Fruit fly (Drosophila melanogaster): ENCODE measurements around the gene CG14443.

The CG14443 gene

DNA sequence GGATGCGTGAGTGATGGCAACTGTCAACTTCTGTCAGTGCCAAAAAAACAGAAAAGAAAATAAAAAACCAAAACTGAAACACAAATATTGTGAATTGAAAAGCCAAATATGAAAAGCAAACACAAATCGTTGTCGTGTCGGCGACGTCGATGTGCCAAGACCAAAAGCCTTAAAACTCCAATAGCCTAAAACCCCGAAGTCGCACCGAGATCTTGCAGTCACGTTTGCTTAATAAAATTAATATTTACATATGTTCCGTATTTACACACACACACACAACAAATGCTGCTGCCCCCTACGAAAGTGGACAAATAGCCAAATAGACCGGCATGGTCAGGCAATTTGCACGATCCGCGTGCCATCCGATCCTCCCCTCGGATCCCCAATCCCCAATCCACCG lies 4.4 kb downstream of the CG14443 start (continued):
- TF ChIP-seq CG15269 (tag; optimal IDR thresholded peaks at IDR 0.05): peak; percentile 32
- TF ChIP-seq Sox100B (GFP tag; optimal IDR thresholded peaks at IDR 0.05): peak; percentile 39
- no peak for TF ChIP-seq CG18011 (GFP tag; optimal IDR thresholded peaks at IDR 0.05)
- TF ChIP-seq Hr51 (GFP tag; optimal IDR thresholded peaks at IDR 0.05): peak in 1 of 2 experiments; percentile 9
- TF ChIP-seq HLHmδ (GFP tag; optimal IDR thresholded peaks at IDR 0.05): no peak
- TF ChIP-seq PHDP (tag; optimal IDR thresholded peaks at IDR 0.05): peak; percentile 17
- peak; percentile 23 for TF ChIP-seq sens (GFP tag)
- peak; percentile 11 for TF ChIP-seq CG11504 (tag; optimal IDR thresholded peaks at IDR 0.05)
- no peak for TF ChIP-seq MESR4 (GFP tag; optimal IDR thresholded peaks at IDR 0.05)
- no peak for TF ChIP-seq CG6765 (GFP tag; optimal IDR thresholded peaks at IDR 0.05)
- TF ChIP-seq stc (GFP tag; IDR thresholded peaks at IDR 0.05): 0 out of 2 replicates have a peak, but pooled peaks have one; percentile 26
- no peak for TF ChIP-seq Trl (optimal IDR thresholded peaks at IDR 0.05)
- no peak for TF ChIP-seq Trl (GFP tag; optimal IDR thresholded peaks at IDR 0.05)
- TF ChIP-seq CG3407 (GFP tag; optimal IDR thresholded peaks at IDR 0.05): peak; percentile 15
- peak; percentile 5 for TF ChIP-seq CG4707 (GFP tag; optimal IDR thresholded peaks at IDR 0.05)
- no peak for TF ChIP-seq bigmax (GFP tag; optimal IDR thresholded peaks at IDR 0.05)
- no peak for TF ChIP-seq sr (GFP tag; IDR thresholded peaks at IDR 0.05)
- no peak for TF ChIP-seq gro (GFP tag; optimal IDR thresholded peaks at IDR 0.05)
- TF ChIP-seq hkb (optimal IDR thresholded peaks at IDR 0.05): no peak
- TF ChIP-seq hkb (GFP tag; IDR thresholded peaks at IDR 0.05): peak; percentile 49
- peak; percentile 27; the same call in 1 of the 3 replicates for TF ChIP-seq so (GFP tag; IDR thresholded peaks at IDR 0.05)
- TF ChIP-seq seq (GFP tag; IDR thresholded peaks at IDR 0.05): peak; percentile 51; the same call in 1 of the 2 replicates
- peak; percentile 38 for TF ChIP-seq dmrt99B (tag; optimal IDR thresholded peaks at IDR 0.05)
- peak; percentile 44; the same call in 1 of the 2 replicates for TF ChIP-seq sob (GFP tag; IDR thresholded peaks at IDR 0.05)
- TF ChIP-seq cwo (GFP tag; optimal IDR thresholded peaks at IDR 0.05): peak; percentile 14
- peak; percentile 15 for TF ChIP-seq wek (GFP tag; optimal IDR thresholded peaks at IDR 0.05)
- TF ChIP-seq gem (tag; optimal IDR thresholded peaks at IDR 0.05): peak; percentile 12
- TF ChIP-seq Usf (GFP tag; optimal IDR thresholded peaks at IDR 0.05): no peak
- peak; percentile 13 for TF ChIP-seq CG13424 (tag; optimal IDR thresholded peaks at IDR 0.05)
- peak; percentile 27 for TF ChIP-seq Meics (GFP tag; optimal IDR thresholded peaks at IDR 0.05)
- no peak for TF ChIP-seq CG30403 (GFP tag; optimal IDR thresholded peaks at IDR 0.05)
- TF ChIP-seq CG10543 (GFP tag; optimal IDR thresholded peaks at IDR 0.05): peak; percentile 29
- peak; percentile 3 for TF ChIP-seq kni (GFP tag; optimal IDR thresholded peaks at IDR 0.05)
- TF ChIP-seq Vsx1 (GFP tag; optimal IDR thresholded peaks at IDR 0.05): peak; percentile 44
- TF ChIP-seq caup (GFP tag; optimal IDR thresholded peaks at IDR 0.05; ENCODE audit: severe bottlenecking): peak; percentile 18
- TF ChIP-seq run (tag; optimal IDR thresholded peaks at IDR 0.05): peak; percentile 31
- no peak for TF ChIP-seq Atf-2 (GFP tag; optimal IDR thresholded peaks at IDR 0.05)
- TF ChIP-seq gce (GFP tag; IDR thresholded peaks at IDR 0.05): 0 out of 3 replicates have a peak, but pooled peaks have one; percentile 6

DNA sequence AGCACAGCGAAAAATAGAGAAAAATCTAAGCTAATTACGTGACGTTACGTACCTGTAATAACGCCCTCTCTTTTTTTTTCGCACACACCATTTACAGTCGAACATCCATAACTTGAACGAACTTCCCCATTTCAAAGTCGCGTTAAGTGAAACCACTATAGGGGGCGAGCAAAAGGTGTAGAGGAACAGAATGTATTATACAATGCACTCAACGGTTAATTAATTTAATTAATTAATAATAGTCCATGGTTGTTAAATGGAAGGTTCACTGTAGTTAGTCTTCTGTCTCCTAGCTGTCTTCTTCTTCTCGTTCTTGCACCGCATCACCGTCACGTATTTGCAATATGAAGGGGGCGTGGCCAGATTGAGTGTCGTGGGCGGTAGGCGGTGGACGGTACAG lies 7.8 kb downstream of the CG14443 start:
- no peak for TF ChIP-seq danr (GFP tag; IDR thresholded peaks at IDR 0.05)
- TF ChIP-seq row (GFP tag; IDR thresholded peaks at IDR 0.05): 0 out of 3 replicates have a peak, but pooled peaks have one; percentile 26
- peak; percentile 31; the same call in 1 of the 2 replicates for TF ChIP-seq Rfx (GFP tag; IDR thresholded peaks at IDR 0.05)
- peak; percentile 59 for TF ChIP-seq grau (tag; optimal IDR thresholded peaks at IDR 0.05)
- TF ChIP-seq Drgx (GFP tag; IDR thresholded peaks at IDR 0.05): peak; percentile 71
- no peak for TF ChIP-seq CG8290 (GFP tag; optimal IDR thresholded peaks at IDR 0.05)
- peak in 1 of 2 experiments; percentile 1 for TF ChIP-seq CG8290 (tag; optimal IDR thresholded peaks at IDR 0.05)
- no peak for TF ChIP-seq Dbx (GFP tag; IDR thresholded peaks at IDR 0.05)
- no peak for TF ChIP-seq Lhr (GFP tag; optimal IDR thresholded peaks at IDR 0.05)
- TF ChIP-seq sens (GFP tag): peak; percentile 8
- peak in 1 of 2 experiments; percentile 22 for TF ChIP-seq Pdp1 (GFP tag; optimal IDR thresholded peaks at IDR 0.05)
- TF ChIP-seq prd (optimal IDR thresholded peaks at IDR 0.05): no peak
- TF ChIP-seq prd (GFP tag; IDR thresholded peaks at IDR 0.05): peak; percentile 39; the same call in 1 of the 3 replicates
- peak; percentile 9 for TF ChIP-seq dmrt99B (tag; optimal IDR thresholded peaks at IDR 0.05)
- TF ChIP-seq CG11504 (tag; optimal IDR thresholded peaks at IDR 0.05): peak; percentile 35
- TF ChIP-seq lilli (GFP tag; optimal IDR thresholded peaks at IDR 0.05): peak; percentile 13
- no peak for TF ChIP-seq CG1233 (GFP tag; optimal IDR thresholded peaks at IDR 0.05)
- TF ChIP-seq CG9437 (GFP tag; optimal IDR thresholded peaks at IDR 0.05): peak; percentile 57

All from whole organism, embryonic.